Fruit fly (Drosophila melanogaster) whole organism, embryonic: ENCODE measurements around the gene Hem.

Experiments
- Atf3 ChIP-seq: fragments of 200-800 bp; sonication (Bioruptor generic); optimal IDR thresholded peaks from 3 replicates; lab custom pipeline; 2016; ENCODE audit warnings: missing biosample characterization, missing genetic modification characterization
- B-H1 ChIP-seq: fragments of 200-800 bp; sonication (Bioruptor generic); IDR thresholded peaks from 3 replicates; pipeline ENCODE4 v1.3.6; 2022; ENCODE audit warnings: missing biosample characterization, missing genetic modification characterization
- Bdp1 ChIP-seq: fragments of 200-800 bp; sonication (Bioruptor generic); optimal IDR thresholded peaks from 3 replicates; lab custom pipeline; 2016; ENCODE audit warnings: missing biosample characterization, missing genetic modification characterization
- BtbVII ChIP-seq: fragments of 200-800 bp; sonication (Bioruptor generic); optimal IDR thresholded peaks from 3 replicates; lab custom pipeline; 2017; ENCODE audit warnings: missing biosample characterization, mild to moderate bottlenecking, missing genetic modification characterization
- CG10267 ChIP-seq: fragments of 200-800 bp; sonication (Bioruptor generic); optimal IDR thresholded peaks from 2 replicates; lab custom pipeline; 2018; ENCODE audit warnings: missing biosample characterization, mild to moderate bottlenecking, missing genetic modification characterization, moderate library complexity
- CG10274 ChIP-seq: fragments of 200-800 bp; sonication (Bioruptor generic); optimal IDR thresholded peaks from 3 replicates; lab custom pipeline; 2017; ENCODE audit warnings: missing biosample characterization, mild to moderate bottlenecking, missing genetic modification characterization
- CG10543 ChIP-seq: fragments of 200-800 bp; sonication (Bioruptor generic); optimal IDR thresholded peaks from 3 replicates; lab custom pipeline; 2017; ENCODE audit warnings: missing biosample characterization, mild to moderate bottlenecking, missing genetic modification characterization, moderate library complexity
- CG12104 ChIP-seq: fragments of 200-800 bp; sonication (Bioruptor generic); optimal IDR thresholded peaks from 3 replicates; lab custom pipeline; 2016; ENCODE audit warnings: missing biosample characterization, missing genetic modification characterization
- CG1233 ChIP-seq: fragments of 200-800 bp; sonication (Bioruptor generic); optimal IDR thresholded peaks from 4 replicates; lab custom pipeline; 2018; ENCODE audit warnings: missing biosample characterization, mild to moderate bottlenecking, missing genetic modification characterization
- CG12659 ChIP-seq: fragments of 200-800 bp; sonication (Bioruptor generic); optimal IDR thresholded peaks from 3 replicates; lab custom pipeline; 2017; ENCODE audit warnings: mild to moderate bottlenecking, missing biosample characterization, missing genetic modification reagents, missing genetic modification characterization
- CG1529 ChIP-seq: fragments of 200-800 bp; sonication (Bioruptor generic); optimal IDR thresholded peaks from 3 replicates; lab custom pipeline; 2018; ENCODE audit warnings: missing biosample characterization, missing genetic modification characterization
- CG15696 ChIP-seq: fragments of 200-800 bp; sonication (Bioruptor generic); optimal IDR thresholded peaks from 2 replicates; lab custom pipeline; 2019; ENCODE audit warnings: missing biosample characterization, mild to moderate bottlenecking, missing genetic modification characterization, moderate library complexity
- CG1602 ChIP-seq: fragments of 200-800 bp; sonication (Bioruptor generic); optimal IDR thresholded peaks from 3 replicates; lab custom pipeline; 2016; ENCODE audit warnings: missing biosample characterization, missing genetic modification characterization
- CG1603 ChIP-seq: fragments of 200-800 bp; sonication (Bioruptor generic); optimal IDR thresholded peaks from 2 replicates; lab custom pipeline; 2019; ENCODE audit warnings: missing biosample characterization, mild to moderate bottlenecking, missing genetic modification characterization, moderate library complexity
- CG18476 ChIP-seq: fragments of 200-800 bp; sonication (Bioruptor generic); optimal IDR thresholded peaks from 2 replicates; lab custom pipeline; 2016; ENCODE audit warnings: missing biosample characterization, mild to moderate bottlenecking, missing genetic modification characterization
- CG18619 ChIP-seq: fragments of 200-800 bp; sonication (Bioruptor generic); optimal IDR thresholded peaks from 3 replicates; lab custom pipeline; 2017; ENCODE audit warnings: missing biosample characterization, mild to moderate bottlenecking, missing genetic modification characterization
- CG2116 ChIP-seq: fragments of 200-800 bp; sonication (Bioruptor generic); optimal IDR thresholded peaks from 3 replicates; lab custom pipeline; 2018; ENCODE audit warnings: missing biosample characterization, mild to moderate bottlenecking, missing genetic modification characterization
- CG2712 ChIP-seq: fragments of 200-800 bp; optimal IDR thresholded peaks from 3 replicates; lab custom pipeline; 2019; ENCODE audit warnings: missing biosample characterization, mild to moderate bottlenecking, missing genetic modification characterization, moderate library complexity
- CG2875 ChIP-seq: fragments of 200-800 bp; sonication (Bioruptor generic); optimal IDR thresholded peaks from 2 replicates; lab custom pipeline; 2017; ENCODE audit warnings: missing biosample characterization, mild to moderate bottlenecking, missing genetic modification characterization, missing genetic modification reagents
- CG3065 ChIP-seq: fragments of 200-800 bp; sonication (Bioruptor generic); optimal IDR thresholded peaks from 2 replicates; lab custom pipeline; 2016; ENCODE audit warnings: missing biosample characterization, missing genetic modification characterization
- CG43689 ChIP-seq: fragments of 200-800 bp; sonication (Bioruptor generic); IDR thresholded peaks from 2 replicates; pipeline ENCODE4 v1.3.6; 2022; ENCODE audit warnings: missing biosample characterization, missing genetic modification characterization
- CG4404 ChIP-seq: fragments of 200-800 bp; sonication (Bioruptor generic); IDR thresholded peaks from 2 replicates; pipeline ENCODE4 v1.3.6; 2022; ENCODE audit warnings: missing biosample characterization, missing genetic modification characterization
- CG4424 ChIP-seq: fragments of 200-800 bp; sonication (Bioruptor generic); optimal IDR thresholded peaks from 3 replicates; lab custom pipeline; 2016; ENCODE audit warnings: missing biosample characterization, missing genetic modification characterization
- CG5245 ChIP-seq: fragments of 200-800 bp; sonication (Bioruptor generic); optimal IDR thresholded peaks from 3 replicates; lab custom pipeline; 2016; ENCODE audit warnings: missing biosample characterization, missing genetic modification characterization
- CG7271 ChIP-seq: fragments of 200-800 bp; sonication (Bioruptor generic); optimal IDR thresholded peaks from 2 replicates; lab custom pipeline; 2018; ENCODE audit warnings: missing biosample characterization, mild to moderate bottlenecking, missing genetic modification characterization, moderate library complexity
- CG8924 ChIP-seq: fragments of 200-800 bp; optimal IDR thresholded peaks from 3 replicates; lab custom pipeline; 2019; ENCODE audit warnings: missing biosample characterization, mild to moderate bottlenecking, missing genetic modification characterization, moderate library complexity
- CoRest ChIP-seq: fragments of 200-800 bp; sonication (Bioruptor generic); optimal IDR thresholded peaks from 3 replicates; lab custom pipeline; 2018; ENCODE audit warnings: missing biosample characterization, mild to moderate bottlenecking, missing genetic modification characterization, moderate library complexity
- Dbx ChIP-seq: fragments of 200-800 bp; sonication (Bioruptor generic); IDR thresholded peaks from 3 replicates; pipeline ENCODE4 v1.3.6; 2022; ENCODE audit warnings: missing biosample characterization, missing genetic modification characterization
- Ets65A ChIP-seq: fragments of 200-800 bp; sonication (Bioruptor generic); peaks from one replicate; lab custom pipeline; 2016; ENCODE audit warnings: missing biosample characterization, missing genetic modification characterization
- Gug ChIP-seq: fragments of 200-800 bp; sonication (Bioruptor generic); IDR thresholded peaks from 4 replicates; pipeline ENCODE4 v1.3.6; 2022; ENCODE audit warnings: missing biosample characterization, missing genetic modification characterization
- HHEX ChIP-seq: fragments of 200-800 bp; sonication (Bioruptor generic); optimal IDR thresholded peaks from 3 replicates; lab custom pipeline; 2017; ENCODE audit warnings: missing biosample characterization, mild to moderate bottlenecking, missing genetic modification characterization, missing genetic modification reagents
- HLH54F ChIP-seq: fragments of 200-800 bp; sonication (Bioruptor generic); optimal IDR thresholded peaks from 3 replicates; lab custom pipeline; 2016; ENCODE audit warnings: missing biosample characterization, missing genetic modification characterization
- Hand ChIP-seq: fragments of 200-800 bp; sonication (Bioruptor generic); optimal IDR thresholded peaks from 2 replicates; lab custom pipeline; 2017; ENCODE audit warnings: mild to moderate bottlenecking, missing biosample characterization, missing genetic modification reagents, missing genetic modification characterization
- Lhr ChIP-seq: fragments of 200-800 bp; sonication (Bioruptor generic); optimal IDR thresholded peaks from 3 replicates; lab custom pipeline; 2017; ENCODE audit warnings: mild to moderate bottlenecking, missing biosample characterization, missing genetic modification reagents, missing genetic modification characterization
- MTF-1 ChIP-seq: fragments of 200-800 bp; sonication (Bioruptor generic); optimal IDR thresholded peaks from 2 replicates; lab custom pipeline; 2018; ENCODE audit warnings: missing biosample characterization, mild to moderate bottlenecking, missing genetic modification characterization, borderline replicate concordance
- PHDP ChIP-seq: fragments of 200-800 bp; sonication (Bioruptor generic); optimal IDR thresholded peaks from 3 replicates; lab custom pipeline; 2018; ENCODE audit warnings: missing biosample characterization, mild to moderate bottlenecking, missing genetic modification characterization, moderate library complexity
- Ptx1 ChIP-seq: fragments of 200-800 bp; sonication (Bioruptor generic); IDR thresholded peaks from 2 replicates; pipeline ENCODE4 v1.3.6; 2022; ENCODE audit warnings: missing biosample characterization, missing genetic modification characterization
- Scr ChIP-seq: fragments of 200-800 bp; sonication (Bioruptor generic); IDR thresholded peaks from 2 replicates; pipeline ENCODE4 v1.3.6; 2022; ENCODE audit warnings: missing biosample characterization, missing genetic modification characterization; ENCODE audit not compliant: partially characterized antibody
- Sry-β ChIP-seq: fragments of 200-800 bp; sonication (Bioruptor generic); optimal IDR thresholded peaks from 2 replicates; lab custom pipeline; 2018; ENCODE audit warnings: missing biosample characterization, mild to moderate bottlenecking, missing genetic modification characterization, moderate library complexity
- al ChIP-seq: fragments of 200-800 bp; sonication (Bioruptor generic); IDR thresholded peaks from 2 replicates; pipeline ENCODE4 v1.3.6; 2022; ENCODE audit warnings: missing biosample characterization, missing genetic modification characterization
- aop ChIP-seq: fragments of 200-800 bp; sonication (Bioruptor generic); IDR thresholded peaks from 2 replicates; pipeline ENCODE4 v1.3.6; 2022; ENCODE audit warnings: missing biosample characterization, missing genetic modification characterization
- az2 ChIP-seq: fragments of 200-800 bp; sonication (Bioruptor generic); optimal IDR thresholded peaks from 3 replicates; lab custom pipeline; 2016; ENCODE audit warnings: missing biosample characterization, missing genetic modification characterization
- chn ChIP-seq: fragments of 200-800 bp; sonication (Bioruptor generic); optimal IDR thresholded peaks from 2 replicates; lab custom pipeline; 2016; ENCODE audit warnings: missing biosample characterization, missing genetic modification characterization
- grn ChIP-seq: fragments of 200-800 bp; sonication (Bioruptor generic); optimal IDR thresholded peaks from 3 replicates; lab custom pipeline; 2017; ENCODE audit warnings: missing biosample characterization, missing genetic modification characterization
- mam ChIP-seq: fragments of 200-800 bp; sonication (Bioruptor generic); optimal IDR thresholded peaks from 3 replicates; lab custom pipeline; 2016; ENCODE audit warnings: missing biosample characterization, missing genetic modification characterization
- nerfin-1 ChIP-seq: fragments of 200-800 bp; sonication (Bioruptor generic); optimal IDR thresholded peaks from 3 replicates; lab custom pipeline; 2019; ENCODE audit warnings: missing biosample characterization, mild to moderate bottlenecking, missing genetic modification characterization, moderate library complexity
- odd ChIP-seq: fragments of 200-800 bp; sonication (Bioruptor generic); optimal IDR thresholded peaks from 2 replicates; lab custom pipeline; 2017; ENCODE audit warnings: missing biosample characterization, mild to moderate bottlenecking, missing genetic modification characterization
- phol ChIP-seq: fragments of 200-800 bp; sonication (Bioruptor generic); optimal IDR thresholded peaks from 3 replicates; lab custom pipeline; 2018; ENCODE audit warnings: missing biosample characterization, mild to moderate bottlenecking, missing genetic modification characterization, moderate library complexity
- tap ChIP-seq: fragments of 200-800 bp; optimal IDR thresholded peaks from 3 replicates; lab custom pipeline; 2019; ENCODE audit warnings: missing biosample characterization, mild to moderate bottlenecking, missing genetic modification characterization, moderate library complexity
- twi ChIP-seq: fragments of 200-800 bp; optimal IDR thresholded peaks from 2 replicates; lab custom pipeline; 2019; ENCODE audit warnings: missing biosample characterization, mild to moderate bottlenecking, missing genetic modification characterization, moderate library complexity

Hem gene

dm6 chr3L:22262797-22263423 lies 25.1 kb downstream of the Hem start, which contains the start of the genes Rich and Ddx1 (continued):
- no peak for TF ChIP-seq CG7271 (tag; lab: Kevin White, UChicago)
- no peak for TF ChIP-seq odd (GFP tag; lab: Kevin White, UChicago)
- no peak for TF ChIP-seq CG5245 (GFP tag; lab: Kevin White, UChicago)
- TF ChIP-seq mam (GFP tag; lab: Kevin White, UChicago): peak; percentile 33
- no peak for TF ChIP-seq al
- peak; percentile 38 for TF ChIP-seq HHEX
- TF ChIP-seq CG2875 (GFP tag; lab: Kevin White, UChicago): no peak
- peak; percentile 56 for TF ChIP-seq CG10543 (GFP tag; lab: Kevin White, UChicago)
- peak; percentile 56 for TF ChIP-seq Lhr
- peak; percentile 36 for TF ChIP-seq CG1603 (tag; lab: Kevin White, UChicago)
- no peak for TF ChIP-seq MTF-1 (GFP tag; lab: Kevin White, UChicago)
- peak; percentile 95 for TF ChIP-seq nerfin-1 (tag; lab: Kevin White, UChicago)
- peak; percentile 42 for TF ChIP-seq CG1529
- peak; percentile 73 for TF ChIP-seq CoRest
- no peak for TF ChIP-seq grn (GFP tag; lab: Kevin White, UChicago)
- TF ChIP-seq aop (GFP tag; lab: Robert Waterston, UW): no peak
- TF ChIP-seq Atf3 (GFP tag; lab: Kevin White, UChicago): no peak
- no peak for TF ChIP-seq CG43689 (GFP tag; lab: Robert Waterston, UW)
- TF ChIP-seq Bdp1 (GFP tag; lab: Kevin White, UChicago): no peak
- TF ChIP-seq chn (GFP tag; lab: Kevin White, UChicago): peak; percentile 38
- TF ChIP-seq CG1233 (GFP tag; lab: Kevin White, UChicago): peak; percentile 49
- peak; percentile 35 for TF ChIP-seq CG3065
- TF ChIP-seq Hand (GFP tag; lab: Kevin White, UChicago): no peak
- TF ChIP-seq PHDP: no peak
- TF ChIP-seq Scr (GFP tag; lab: Robert Waterston, UW): no peak
- TF ChIP-seq CG12659 (GFP tag; lab: Kevin White, UChicago): peak; percentile 77
- peak; percentile 42 for TF ChIP-seq HLH54F (GFP tag; lab: Kevin White, UChicago)
- peak; percentile 67 for TF ChIP-seq CG4424
- peak; percentile 7 for TF ChIP-seq CG15696 (tag; lab: Kevin White, UChicago)
- peak; percentile 18 for TF ChIP-seq twi (tag; lab: Kevin White, UChicago)
- peak; percentile 55 for TF ChIP-seq CG8924 (tag; lab: Kevin White, UChicago)
- TF ChIP-seq phol (tag; lab: Kevin White, UChicago): peak; percentile 60
- TF ChIP-seq Ptx1: peak; percentile 50
- peak; percentile 66 for TF ChIP-seq CG2712
- peak; percentile 94 for TF ChIP-seq Ets65A (GFP tag; lab: Kevin White, UChicago)
- TF ChIP-seq CG1602 (GFP tag; lab: Kevin White, UChicago): peak; percentile 46
- peak; percentile 60 for TF ChIP-seq CG18476 (GFP tag; lab: Kevin White, UChicago)
- no peak for TF ChIP-seq CG10274
- TF ChIP-seq CG4404 (GFP tag; lab: Robert Waterston, UW): no peak; the same call in 1 of the 2 replicates
- no peak for TF ChIP-seq Gug
- TF ChIP-seq CG10267 (tag; lab: Kevin White, UChicago): peak; percentile 96
- peak; percentile 41 for TF ChIP-seq BtbVII (GFP tag; lab: Kevin White, UChicago)
- 0 out of 3 replicates have a peak, but pooled peaks have one; percentile 10 for TF ChIP-seq Dbx (GFP tag; lab: Robert Waterston, UW)
- TF ChIP-seq B-H1 (GFP tag; lab: Robert Waterston, UW): no peak
- TF ChIP-seq CG18619: peak; percentile 74
- TF ChIP-seq CG2116: peak; percentile 51
- peak; percentile 44 for TF ChIP-seq CG12104 (GFP tag; lab: Kevin White, UChicago)
- peak; percentile 44 for TF ChIP-seq az2 (GFP tag; lab: Kevin White, UChicago)
- TF ChIP-seq tap (tag; lab: Kevin White, UChicago): no peak
- TF ChIP-seq Sry-β (GFP tag; lab: Kevin White, UChicago): peak; percentile 97
